Worm (Caenorhabditis elegans): ENCODE results near the gene C40C9.4.

DNA sequence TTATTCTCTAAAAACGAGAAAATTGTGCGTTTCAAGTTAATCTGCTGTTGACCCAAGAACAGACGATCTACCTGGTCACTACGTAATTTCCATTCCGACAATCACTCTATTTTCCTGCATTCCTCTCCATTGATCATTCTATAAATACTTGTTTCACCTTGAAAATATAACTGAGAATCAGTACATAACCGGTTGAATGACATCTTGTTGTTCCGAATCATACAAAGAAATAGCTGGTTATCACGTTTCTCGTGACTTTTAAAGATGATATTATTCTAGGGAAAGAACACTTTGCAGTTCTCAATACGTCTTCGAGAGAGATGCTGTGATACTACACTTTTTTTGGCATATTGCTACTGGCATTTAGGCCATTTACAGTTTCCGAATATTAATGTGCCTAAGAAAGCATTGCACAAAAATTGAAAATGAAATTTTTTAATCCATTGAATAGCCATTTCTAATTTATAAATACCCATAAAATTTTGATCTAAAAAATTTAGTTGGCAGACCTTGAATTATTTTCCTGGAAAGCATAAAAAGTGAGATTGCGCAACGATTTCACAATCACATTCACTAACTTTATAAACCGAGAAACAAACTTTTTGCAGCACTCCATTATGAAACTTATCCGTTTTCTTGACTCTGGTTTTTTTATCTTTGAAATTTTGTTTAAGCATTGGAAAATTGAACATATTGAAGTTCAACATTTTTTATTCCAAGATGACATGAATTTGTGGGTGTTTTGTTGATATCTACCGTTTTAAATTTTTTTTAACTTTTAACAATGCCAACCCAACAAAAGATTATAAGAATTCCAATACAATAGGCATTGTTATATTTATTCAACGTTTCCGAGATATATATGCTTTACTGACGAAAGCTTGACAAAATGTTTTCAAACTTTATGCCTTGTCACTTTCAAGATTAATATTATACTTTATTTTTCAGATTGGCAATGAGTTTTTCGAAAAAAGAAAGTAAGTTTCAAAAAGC is 13.0 kb downstream of the C40C9.4 start, which contains the start of gene C04A11.5:
- no peak for TF ChIP-seq ceh-34 (tag; optimal IDR thresholded peaks at IDR 0.05)
- no peak for TF ChIP-seq fkh-6 (tag; optimal IDR thresholded peaks at IDR 0.05)
- no peak for TF ChIP-seq ets-4 (tag; optimal IDR thresholded peaks at IDR 0.05)
- TF ChIP-seq pag-3 (tag; optimal IDR thresholded peaks at IDR 0.05; ENCODE audit: borderline replicate concordance), result no peak
- TF ChIP-seq F13H6.1 (tag; optimal IDR thresholded peaks at IDR 0.05), result no peak
- no peak for TF ChIP-seq che-1 (tag; optimal IDR thresholded peaks at IDR 0.05)
- TF ChIP-seq sox-4 (tag; optimal IDR thresholded peaks at IDR 0.05), result no peak
- TF ChIP-seq ama-1 (optimal IDR thresholded peaks at IDR 0.05), result no peak
- TF ChIP-seq tbx-2 (tag; optimal IDR thresholded peaks at IDR 0.05), result no peak
- no peak for TF ChIP-seq K02D7.2 (tag; optimal IDR thresholded peaks at IDR 0.05)
- TF ChIP-seq elt-4 (tag; optimal IDR thresholded peaks at IDR 0.05), result no peak
- no peak for TF ChIP-seq unc-3 (GFP tag; conservative IDR thresholded peaks at IDR 0.05)
- no peak for TF ChIP-seq unc-3 (tag; optimal IDR thresholded peaks at IDR 0.05)
- no peak for TF ChIP-seq ceh-22 (tag; optimal IDR thresholded peaks at IDR 0.05)
- TF ChIP-seq nhr-11 (tag; optimal IDR thresholded peaks at IDR 0.05), result no peak

Data from whole organism, late embryonic.